Worm (Caenorhabditis elegans): ENCODE data around the gene mau-8.

- no peak for TF ChIP-seq him-1 (tag; optimal IDR thresholded peaks at IDR 0.05)
- no peak for TF ChIP-seq W03F9.2 (tag; optimal IDR thresholded peaks at IDR 0.05)
- no peak for TF ChIP-seq dao-5 (tag; optimal IDR thresholded peaks at IDR 0.05)
Observed at ce11 chrIV:13398728-13399127, 20.9 kb downstream of the mau-8 start, which contains the start of gene Y62E10A.13.

All from whole organism, L4/young adult.